Worm (Caenorhabditis elegans): ENCODE results near the gene K12B6.4.
A peak's percentile ranks its signal among the peaks of the same experiment; 100 is the strongest.

Gene K12B6.4

ce11 chrV:6243260-6243659, 37.8 kb downstream of the K12B6.4 start:
- TF ChIP-seq mxl-3 (GFP tag; optimal IDR thresholded peaks at IDR 0.05), result peak; percentile 86
- no peak for TF ChIP-seq aha-1 (tag)
- peak; percentile 74 for TF ChIP-seq nhr-28 (tag; optimal IDR thresholded peaks at IDR 0.05)
- TF ChIP-seq F26F4.8 (GFP tag; conservative IDR thresholded peaks at IDR 0.05), result no peak
- TF ChIP-seq D1046.2 (GFP tag; IDR thresholded peaks at IDR 0.05), result no peak
- TF ChIP-seq dmd-9 (GFP tag; IDR thresholded peaks at IDR 0.05), result no peak
- no peak for TF ChIP-seq lsy-2 (tag; optimal IDR thresholded peaks at IDR 0.05)
- no peak for TF ChIP-seq Y5F2A.4 (GFP tag; optimal IDR thresholded peaks at IDR 0.05)
- TF ChIP-seq dve-1 (tag; optimal IDR thresholded peaks at IDR 0.05; ENCODE audit: insufficient read depth), result peak; percentile 73
- no peak for TF ChIP-seq aly-2 (tag; optimal IDR thresholded peaks at IDR 0.05)
- TF ChIP-seq lir-3 (tag; optimal IDR thresholded peaks at IDR 0.05), result no peak
- peak in 1 of 2 experiments; percentile 58 for TF ChIP-seq hif-1 (tag; optimal IDR thresholded peaks at IDR 0.05)
- no peak for TF ChIP-seq lin-39 (tag; optimal IDR thresholded peaks at IDR 0.05)
- TF ChIP-seq nhr-102 (tag; optimal IDR thresholded peaks at IDR 0.05), result peak; percentile 25
- no peak for TF ChIP-seq ceh-44 (GFP tag; IDR thresholded peaks at IDR 0.05)
- TF ChIP-seq nhr-41 (GFP tag; IDR thresholded peaks at IDR 0.05), result 0 out of 2 replicates have a peak, but pooled peaks have one; percentile 20
- TF ChIP-seq cey-2 (tag; optimal IDR thresholded peaks at IDR 0.05; ENCODE audit: borderline replicate concordance, insufficient read depth), result no peak
- TF ChIP-seq hlh-11 (tag; optimal IDR thresholded peaks at IDR 0.05), result peak; percentile 89
- peak; percentile 68 for TF ChIP-seq hlh-30 (tag; optimal IDR thresholded peaks at IDR 0.05; ENCODE audit: insufficient read depth)
- peak in 1 of 2 experiments; percentile 37 for TF ChIP-seq daf-16 (GFP tag; optimal IDR thresholded peaks at IDR 0.05)
- peak; percentile 89 for TF ChIP-seq daf-16 (tag; optimal IDR thresholded peaks at IDR 0.05)
- no peak for TF ChIP-seq arid-1 (GFP tag; conservative IDR thresholded peaks at IDR 0.05)
- no peak for TF ChIP-seq dmd-8 (GFP tag; IDR thresholded peaks at IDR 0.05)
- no peak for TF ChIP-seq F44E2.7 (GFP tag; IDR thresholded peaks at IDR 0.05)
- TF ChIP-seq dmd-6 (GFP tag; IDR thresholded peaks at IDR 0.05), result peak; percentile 98
- TF ChIP-seq pha-4 (GFP tag; IDR thresholded peaks at IDR 0.05), result 0 out of 2 replicates have a peak, but pooled peaks have one; percentile 45
- TF ChIP-seq pha-4 (tag; optimal IDR thresholded peaks at IDR 0.05), result no peak
- no peak for TF ChIP-seq ceh-28 (tag; optimal IDR thresholded peaks at IDR 0.05)
- no peak for TF ChIP-seq nhr-76 (tag; optimal IDR thresholded peaks at IDR 0.05)
- TF ChIP-seq zip-11 (GFP tag; IDR thresholded peaks at IDR 0.05), result no peak
- no peak for TF ChIP-seq egl-27 (tag; optimal IDR thresholded peaks at IDR 0.05)
- no peak for TF ChIP-seq T26A8.4 (GFP tag; IDR thresholded peaks at IDR 0.05)
- TF ChIP-seq hmg-1.1 (GFP tag; IDR thresholded peaks at IDR 0.05), result no peak
- TF ChIP-seq lin-13 (GFP tag; optimal IDR thresholded peaks at IDR 0.05), result no peak
- TF ChIP-seq R02D3.7 (tag; optimal IDR thresholded peaks at IDR 0.05), result no peak
- TF ChIP-seq mep-1 (tag; optimal IDR thresholded peaks at IDR 0.05), result peak; percentile 19
- TF ChIP-seq mdl-1 (tag; optimal IDR thresholded peaks at IDR 0.05), result peak; percentile 44 to 57
- TF ChIP-seq snpc-1.2 (GFP tag; IDR thresholded peaks at IDR 0.05), result no peak
- peak; percentile 85 for TF ChIP-seq lin-1 (GFP tag; IDR thresholded peaks at IDR 0.05)
- TF ChIP-seq php-3 (GFP tag; IDR thresholded peaks at IDR 0.05), result peak; percentile 91
- TF ChIP-seq nhr-237 (tag; optimal IDR thresholded peaks at IDR 0.05), result no peak
- peak; percentile 98 for TF ChIP-seq nhr-48 (tag; optimal IDR thresholded peaks at IDR 0.05)
- TF ChIP-seq ceh-32 (tag; optimal IDR thresholded peaks at IDR 0.05; ENCODE audit: poor library complexity), result no peak
- no peak for TF ChIP-seq daf-19 (GFP tag; conservative IDR thresholded peaks at IDR 0.05)
- peak; percentile 42 for TF ChIP-seq mes-2 (tag; optimal IDR thresholded peaks at IDR 0.05; ENCODE audit: poor library complexity, severe bottlenecking)
- no peak for TF ChIP-seq spr-3 (GFP tag; optimal IDR thresholded peaks at IDR 0.05)
- no peak for TF ChIP-seq madf-9 (GFP tag; conservative IDR thresholded peaks at IDR 0.05)
- no peak for TF ChIP-seq skn-1 (tag; optimal IDR thresholded peaks at IDR 0.05)
- TF ChIP-seq fos-1 (tag; optimal IDR thresholded peaks at IDR 0.05), result no peak
- peak; percentile 51 for TF ChIP-seq nhr-77 (tag; optimal IDR thresholded peaks at IDR 0.05)
- TF ChIP-seq rbr-2 (tag; optimal IDR thresholded peaks at IDR 0.05), result no peak
- TF ChIP-seq nhr-42 (GFP tag; IDR thresholded peaks at IDR 0.05), result no peak
